Fruit fly (Drosophila melanogaster): ENCODE results near the gene CG10581.
A peak's percentile ranks its signal among the peaks of the same experiment; 100 is the strongest.

The CG10581 gene

dm6 chr3L:20986929-20987363 is 47.1 kb downstream of the CG10581 start (continued):
- TF ChIP-seq Hr39 (GFP tag; optimal IDR thresholded peaks at IDR 0.05) (peak; percentile 5), OdsH (GFP tag; optimal IDR thresholded peaks at IDR 0.05) (peak; percentile 79), Ets21C (GFP tag; optimal IDR thresholded peaks at IDR 0.05) (no peak), CG10631 (GFP tag; optimal IDR thresholded peaks at IDR 0.05) (peak; percentile 85), eg (GFP tag; IDR thresholded peaks at IDR 0.05) (peak; percentile 57; the same call in 2 of the 3 replicates), CG6163 (GFP tag; IDR thresholded peaks at IDR 0.05) (no peak), Hr38 (GFP tag; optimal IDR thresholded peaks at IDR 0.05) (no peak), CG3919 (GFP tag; optimal IDR thresholded peaks at IDR 0.05) (peak; percentile 79)

- no peak for TF ChIP-seq CG6792 (GFP tag; optimal IDR thresholded peaks at IDR 0.05)
- peak; percentile 25 for TF ChIP-seq CG3919 (GFP tag; optimal IDR thresholded peaks at IDR 0.05)
- no peak for TF ChIP-seq Ets96B (tag; optimal IDR thresholded peaks at IDR 0.05)
- TF ChIP-seq Eip75B (GFP tag; optimal IDR thresholded peaks at IDR 0.05), result no peak
- TF ChIP-seq CG8119 (GFP tag; IDR thresholded peaks at IDR 0.05), result no peak
- no peak for TF ChIP-seq CG3032 (tag; optimal IDR thresholded peaks at IDR 0.05)
- no peak for TF ChIP-seq esn (GFP tag; optimal IDR thresholded peaks at IDR 0.05)
- peak; percentile 67 for TF ChIP-seq CG6854 (GFP tag; optimal IDR thresholded peaks at IDR 0.05)
- TF ChIP-seq CG11902 (GFP tag; optimal IDR thresholded peaks at IDR 0.05), result no peak
- no peak for TF ChIP-seq Sox102F (GFP tag; optimal IDR thresholded peaks at IDR 0.05)
- TF ChIP-seq Eip93F (GFP tag; optimal IDR thresholded peaks at IDR 0.05), result no peak
- no peak for TF ChIP-seq CG11294 (GFP tag; IDR thresholded peaks at IDR 0.05)
- TF ChIP-seq Eip78C (GFP tag), result peak; percentile 40
- TF ChIP-seq ss (GFP tag; optimal IDR thresholded peaks at IDR 0.05), result peak; percentile 5 to 87
- TF ChIP-seq achi (GFP tag; optimal IDR thresholded peaks at IDR 0.05), result no peak
- no peak for TF ChIP-seq fd59A (GFP tag; optimal IDR thresholded peaks at IDR 0.05)
- TF ChIP-seq salr (GFP tag; optimal IDR thresholded peaks at IDR 0.05), result no peak
- TF ChIP-seq topi (GFP tag; optimal IDR thresholded peaks at IDR 0.05), result no peak
- TF ChIP-seq CG6276 (GFP tag; optimal IDR thresholded peaks at IDR 0.05), result no peak
- no peak for TF ChIP-seq Smox (GFP tag; optimal IDR thresholded peaks at IDR 0.05)
Measured at dm6 chr3L:20984414-20985208, 49.4 kb downstream of the CG10581 start.
